Fruit fly (Drosophila melanogaster) whole organism, embryonic: ENCODE measurements around the gene CG6785.

ENCODE experiments used
- ATbp ChIP-seq: fragments of 200-800 bp; sonication (Bioruptor generic); optimal IDR thresholded peaks from 2 replicates; lab custom pipeline; 2017; ENCODE audit warnings: missing biosample characterization, mild to moderate bottlenecking, missing genetic modification characterization, missing genetic modification reagents
- B-H2 ChIP-seq: fragments of 200-800 bp; sonication (Bioruptor generic); optimal IDR thresholded peaks from 2 replicates; lab custom pipeline; 2018; ENCODE audit warnings: missing biosample characterization, mild to moderate bottlenecking, missing genetic modification characterization
- Bdp1 ChIP-seq: fragments of 200-800 bp; sonication (Bioruptor generic); optimal IDR thresholded peaks from 3 replicates; lab custom pipeline; 2016; ENCODE audit warnings: missing biosample characterization, missing genetic modification characterization
- Bteb2 ChIP-seq: fragments of 200-800 bp; sonication (Bioruptor generic); optimal IDR thresholded peaks from 2 replicates; lab custom pipeline; 2016; ENCODE audit warnings: missing biosample characterization, missing genetic modification characterization
- CG10462 ChIP-seq: fragments of 200-800 bp; sonication (Bioruptor generic); optimal IDR thresholded peaks from 2 replicates; lab custom pipeline; 2016; ENCODE audit warnings: missing biosample characterization, missing genetic modification characterization
- CG10654 ChIP-seq: fragments of 200-800 bp; sonication (Bioruptor generic); optimal IDR thresholded peaks from 2 replicates; lab custom pipeline; 2016; ENCODE audit warnings: missing biosample characterization, missing genetic modification characterization
- CG11456 ChIP-seq: fragments of 200-800 bp; sonication (Bioruptor generic); IDR thresholded peaks from 3 replicates; pipeline ENCODE4 v1.3.6; 2022; ENCODE audit warnings: missing biosample characterization, missing genetic modification characterization
- CG12104 ChIP-seq: fragments of 200-800 bp; sonication (Bioruptor generic); optimal IDR thresholded peaks from 3 replicates; lab custom pipeline; 2016; ENCODE audit warnings: missing biosample characterization, missing genetic modification characterization
- CG12659 ChIP-seq: fragments of 200-800 bp; sonication (Bioruptor generic); optimal IDR thresholded peaks from 3 replicates; lab custom pipeline; 2017; ENCODE audit warnings: mild to moderate bottlenecking, missing biosample characterization, missing genetic modification reagents, missing genetic modification characterization
- CG12769 ChIP-seq: fragments of 200-800 bp; sonication (Bioruptor generic); optimal IDR thresholded peaks from 2 replicates; lab custom pipeline; 2019; ENCODE audit warnings: missing biosample characterization, mild to moderate bottlenecking, missing genetic modification characterization, moderate library complexity
- CG14710 ChIP-seq: fragments of 200-800 bp; sonication (Bioruptor generic); optimal IDR thresholded peaks from 3 replicates; lab custom pipeline; 2019; ENCODE audit warnings: missing biosample characterization, mild to moderate bottlenecking, missing genetic modification characterization, moderate library complexity
- CG15011 ChIP-seq: fragments of 200-800 bp; sonication (Bioruptor generic); optimal IDR thresholded peaks from 3 replicates; lab custom pipeline; 2018; ENCODE audit warnings: missing biosample characterization, mild to moderate bottlenecking, missing genetic modification characterization
- CG1529 ChIP-seq: fragments of 200-800 bp; sonication (Bioruptor generic); optimal IDR thresholded peaks from 3 replicates; lab custom pipeline; 2018; ENCODE audit warnings: missing biosample characterization, missing genetic modification characterization
- CG17385 ChIP-seq: fragments of 200-800 bp; sonication (Bioruptor generic); optimal IDR thresholded peaks from 3 replicates; lab custom pipeline; 2018; ENCODE audit warnings: missing biosample characterization, mild to moderate bottlenecking, missing genetic modification characterization
- CG18476 ChIP-seq: fragments of 200-800 bp; sonication (Bioruptor generic); optimal IDR thresholded peaks from 2 replicates; lab custom pipeline; 2016; ENCODE audit warnings: missing biosample characterization, mild to moderate bottlenecking, missing genetic modification characterization
- CG2129 ChIP-seq: fragments of 200-800 bp; sonication (Bioruptor generic); IDR thresholded peaks from 2 replicates; pipeline ENCODE4 v1.3.6; 2022; ENCODE audit warnings: missing biosample characterization, missing genetic modification characterization; ENCODE audit not compliant: partially characterized antibody
- CG2712 ChIP-seq: fragments of 200-800 bp; optimal IDR thresholded peaks from 3 replicates; lab custom pipeline; 2019; ENCODE audit warnings: missing biosample characterization, mild to moderate bottlenecking, missing genetic modification characterization, moderate library complexity
- CG30431 ChIP-seq: fragments of 200-800 bp; sonication (Bioruptor generic); optimal IDR thresholded peaks from 2 replicates; lab custom pipeline; 2017; ENCODE audit warnings: missing biosample characterization, missing genetic modification characterization
- CG31224 ChIP-seq: fragments of 200-800 bp; sonication (Bioruptor generic); IDR thresholded peaks from 2 replicates; pipeline ENCODE4 v1.3.6; 2022; ENCODE audit warnings: missing biosample characterization, missing genetic modification characterization
- CG3407 ChIP-seq: fragments of 200-800 bp; sonication (Bioruptor generic); optimal IDR thresholded peaks from 2 replicates; lab custom pipeline; 2018; ENCODE audit warnings: missing biosample characterization, mild to moderate bottlenecking, missing genetic modification characterization
- CG3838 ChIP-seq: fragments of 200-800 bp; sonication (Bioruptor generic); optimal IDR thresholded peaks from 3 replicates; lab custom pipeline; 2016; ENCODE audit warnings: missing biosample characterization, missing genetic modification characterization
- CG4617 ChIP-seq: fragments of 200-800 bp; sonication (Bioruptor generic); optimal IDR thresholded peaks from 3 replicates; lab custom pipeline; 2016; ENCODE audit warnings: missing biosample characterization, missing genetic modification characterization, borderline replicate concordance
- CG6272 ChIP-seq: fragments of 200-800 bp; sonication (Bioruptor generic); IDR thresholded peaks from 2 replicates; pipeline ENCODE4 v1.3.6; 2022; ENCODE audit warnings: missing biosample characterization, missing genetic modification characterization
- CG8089 ChIP-seq: fragments of 200-800 bp; sonication (Bioruptor generic); optimal IDR thresholded peaks from 3 replicates; lab custom pipeline; 2016; ENCODE audit warnings: missing biosample characterization, missing genetic modification characterization
- CG9437 ChIP-seq: fragments of 200-800 bp; sonication (Bioruptor generic); optimal IDR thresholded peaks from 2 replicates; lab custom pipeline; 2018; ENCODE audit warnings: missing biosample characterization, mild to moderate bottlenecking, missing genetic modification characterization
- CG9797 ChIP-seq: fragments of 200-800 bp; sonication (Bioruptor generic); optimal IDR thresholded peaks from 3 replicates; lab custom pipeline; 2018; ENCODE audit warnings: missing biosample characterization, mild to moderate bottlenecking, missing genetic modification characterization
- Dek ChIP-seq: fragments of 200-800 bp; sonication (Bioruptor generic); optimal IDR thresholded peaks from 3 replicates; lab custom pipeline; 2019; ENCODE audit warnings: missing biosample characterization, mild to moderate bottlenecking, missing genetic modification characterization, moderate library complexity
- Doc3 ChIP-seq: fragments of 200-800 bp; sonication (Bioruptor generic); IDR thresholded peaks from 3 replicates; pipeline ENCODE4 v1.3.6; 2022; ENCODE audit warnings: missing biosample characterization, missing genetic modification characterization; ENCODE audit not compliant: partially characterized antibody
- ERR ChIP-seq: fragments of 200-800 bp; sonication (Bioruptor generic); optimal IDR thresholded peaks from 2 replicates; lab custom pipeline; 2016; ENCODE audit warnings: missing biosample characterization, missing genetic modification characterization
- Ets97D ChIP-seq: fragments of 200-800 bp; sonication (Bioruptor generic); optimal IDR thresholded peaks from 3 replicates; lab custom pipeline; 2016; ENCODE audit warnings: missing biosample characterization, missing genetic modification characterization
- HLH3B ChIP-seq: fragments of 200-800 bp; sonication (Bioruptor generic); IDR thresholded peaks from 2 replicates; pipeline ENCODE4 v1.3.6; 2022; ENCODE audit warnings: missing biosample characterization, missing genetic modification characterization
- HmgD ChIP-seq: fragments of 200-800 bp; sonication (Bioruptor generic); optimal IDR thresholded peaks from 3 replicates; lab custom pipeline; 2016; ENCODE audit warnings: missing biosample characterization, missing genetic modification characterization
- Kr ChIP-seq: fragments of 200-800 bp; sonication (Bioruptor generic); optimal IDR thresholded peaks from 2 replicates; lab custom pipeline; 2017; ENCODE audit warnings: missing biosample characterization, mild to moderate bottlenecking, missing genetic modification characterization
- Med ChIP-seq: fragments of 200-800 bp; sonication (Bioruptor generic); peaks from one replicate; lab custom pipeline; 2016; ENCODE audit warnings: missing biosample characterization, missing genetic modification characterization, mild to moderate bottlenecking, inconsistent platforms, moderate library complexity
- Mes4 ChIP-seq: fragments of 200-800 bp; sonication (Bioruptor generic); optimal IDR thresholded peaks from 2 replicates; lab custom pipeline; 2016; ENCODE audit warnings: missing biosample characterization, missing genetic modification characterization
- Six4 ChIP-seq: fragments of 200-800 bp; sonication (Bioruptor generic); optimal IDR thresholded peaks from 2 replicates; lab custom pipeline; 2016; ENCODE audit warnings: missing biosample characterization, missing genetic modification characterization
- bab2 ChIP-seq: fragments of 200-800 bp; sonication (Bioruptor generic); optimal IDR thresholded peaks from 2 replicates; lab custom pipeline; 2016; ENCODE audit warnings: missing biosample characterization, missing genetic modification characterization
- bcd ChIP-seq: fragments of 200-800 bp; sonication (Bioruptor generic); optimal IDR thresholded peaks from 2 replicates; lab custom pipeline; 2017; ENCODE audit warnings: missing biosample characterization, mild to moderate bottlenecking, missing genetic modification characterization
- danr ChIP-seq: fragments of 200-800 bp; sonication (Bioruptor generic); IDR thresholded peaks from 2 replicates; pipeline ENCODE4 v1.3.6; 2022; ENCODE audit warnings: missing biosample characterization, missing genetic modification characterization
- gcm2 ChIP-seq: fragments of 200-800 bp; sonication (Bioruptor generic); optimal IDR thresholded peaks from 2 replicates; lab custom pipeline; 2016; ENCODE audit warnings: missing biosample characterization, missing genetic modification characterization
- jing ChIP-seq: fragments of 200-800 bp; sonication (Bioruptor generic); optimal IDR thresholded peaks from 2 replicates; lab custom pipeline; 2018; ENCODE audit warnings: missing biosample characterization, mild to moderate bottlenecking, missing genetic modification characterization
- lbe ChIP-seq: fragments of 200-800 bp; sonication (Bioruptor generic); optimal IDR thresholded peaks from 2 replicates; lab custom pipeline; 2016; ENCODE audit warnings: missing biosample characterization, mild to moderate bottlenecking, missing genetic modification characterization
- mam ChIP-seq: fragments of 200-800 bp; sonication (Bioruptor generic); optimal IDR thresholded peaks from 3 replicates; lab custom pipeline; 2016; ENCODE audit warnings: missing biosample characterization, missing genetic modification characterization
- nau ChIP-seq: fragments of 200-800 bp; sonication (Bioruptor generic); optimal IDR thresholded peaks from 3 replicates; lab custom pipeline; 2017; ENCODE audit warnings: missing biosample characterization, mild to moderate bottlenecking, missing genetic modification characterization, missing genetic modification reagents
- oc ChIP-seq: fragments of 200-800 bp; sonication (Bioruptor generic); optimal IDR thresholded peaks from 2 replicates; lab custom pipeline; 2018; ENCODE audit warnings: missing biosample characterization, mild to moderate bottlenecking, missing genetic modification characterization, moderate library complexity
- pan ChIP-seq, 4 experiments: fragments of >200 bp in 3 of 4; fragments of 200-800 bp in 1 of 4; sonication (Bioruptor generic) in 1 of 4; optimal IDR thresholded peaks in 3 of 4; IDR thresholded peaks in 1 of 4; 2 replicates each; pipeline versions ENCODE4 v1.3.6 to Lab custom; 2017 to 2022; ENCODE audit warnings: missing biosample characterization in 2 of 4, missing genetic modification characterization in 2 of 4, mixed read lengths in 1 of 4
- sens ChIP-seq: fragments of 200-800 bp; sonication (Bioruptor generic); peaks from one replicate; lab custom pipeline; 2016; ENCODE audit warnings: missing biosample characterization, missing genetic modification characterization
- tgo ChIP-seq: fragments of 200-800 bp; sonication (Bioruptor generic); IDR thresholded peaks from 3 replicates; pipeline ENCODE4 v1.3.6; 2022; ENCODE audit warnings: missing biosample characterization, missing genetic modification characterization

CG6785 gene

dm6 chr2L:12006397-12007330 lies 38.3 kb downstream of the CG6785 start (continued):
- TF ChIP-seq danr (GFP tag; lab: Robert Waterston, UW) (no peak), Doc3 (GFP tag; lab: Robert Waterston, UW) (no peak), Ets97D (GFP tag; lab: Kevin White, UChicago) (peak; percentile 2), CG10462 (peak; percentile 90), Bteb2 (peak; percentile 30), ERR (GFP tag; lab: Kevin White, UChicago) (peak; percentile 82), HLH3B (no peak), Kr (GFP tag; lab: Kevin White, UChicago) (no peak), CG12104 (peak; percentile 96), CG30431 (GFP tag; lab: Kevin White, UChicago) (peak; percentile 87), CG2129 (GFP tag; lab: Robert Waterston, UW) (no peak), Dek (tag; lab: Kevin White, UChicago) (peak; percentile 95), sens (GFP tag; lab: Kevin White, UChicago) (peak; percentile 92), CG3407 (peak; percentile 86), CG18476 (GFP tag; lab: Kevin White, UChicago) (peak; percentile 81), CG3838 (peak; percentile 99), jing (GFP tag; lab: Kevin White, UChicago) (peak; percentile 71), CG9797 (GFP tag; lab: Kevin White, UChicago) (peak; percentile 20), CG15011 (GFP tag; lab: Kevin White, UChicago) (peak; percentile 90), pan (optimal IDR thresholded peaks at IDR 0.05; lab: Kevin White, UChicago) (peak in 1 of 2 experiments; percentile 79), pan (GFP tag; optimal IDR thresholded peaks at IDR 0.05 in 1 of 2, IDR thresholded peaks at IDR 0.05 in 1 of 2) (peak in 1 of 2 experiments; percentile 69), gcm2 (GFP tag; lab: Kevin White, UChicago) (peak; percentile 36), CG6272 (peak; percentile 74), CG14710 (tag; lab: Kevin White, UChicago) (peak; percentile 97), tgo (GFP tag; lab: Robert Waterston, UW) (no peak), bcd (GFP tag; lab: Kevin White, UChicago) (peak; percentile 97), Six4 (GFP tag; lab: Kevin White, UChicago) (peak; percentile 91), Med (GFP tag; lab: Kevin White, UChicago) (peak; percentile 71), CG4617 (GFP tag; lab: Kevin White, UChicago) (peak; percentile 54), CG31224 (GFP tag; lab: Robert Waterston, UW) (no peak), CG12659 (peak; percentile 97), HmgD (no peak), mam (GFP tag; lab: Kevin White, UChicago) (peak; percentile 69), CG8089 (GFP tag; lab: Kevin White, UChicago) (peak; percentile 63), oc (tag; lab: Kevin White, UChicago) (peak; percentile 69), Bdp1 (GFP tag; lab: Kevin White, UChicago) (peak; percentile 39), lbe (GFP tag; lab: Kevin White, UChicago) (peak; percentile 73), ATbp (GFP tag; lab: Kevin White, UChicago) (peak; percentile 89), bab2 (GFP tag; lab: Kevin White, UChicago) (peak; percentile 53), CG2712 (peak; percentile 98), CG10654 (GFP tag; lab: Kevin White, UChicago) (peak; percentile 88), nau (GFP tag; lab: Kevin White, UChicago) (peak; percentile 50), B-H2 (GFP tag; lab: Kevin White, UChicago) (peak; percentile 72), CG1529 (peak; percentile 86), CG17385 (GFP tag; lab: Kevin White, UChicago) (peak; percentile 93), Mes4 (peak; percentile 65), CG12769 (tag; lab: Kevin White, UChicago) (peak; percentile 9), CG9437 (GFP tag; lab: Kevin White, UChicago) (peak; percentile 95), CG11456 (GFP tag; lab: Robert Waterston, UW) (no peak)
